Worm (Caenorhabditis elegans) whole organism, L1 larva: ENCODE data around the gene clec-8.
"Not testable (repeated sequence)": the region's sequence is repeated elsewhere in the genome, so short reads cannot be mapped to it uniquely, and the experiment has no call there.

Experiments
- C34B4.2 ChIP-seq: sonication (generic microtip); optimal IDR thresholded peaks from 2 replicates; lab custom pipeline; 2017; ENCODE audit warnings: mild to moderate bottlenecking, missing genetic modification characterization, missing compliant biosample characterization
- aha-1 ChIP-seq: fragments of 150-350 bp; optimal IDR thresholded peaks from 2 replicates; lab custom pipeline; 2014; ENCODE audit warnings: missing biosample characterization, missing genetic modification characterization
- ces-1 ChIP-seq: fragments of 150-350 bp; optimal IDR thresholded peaks from 2 replicates; lab custom pipeline; 2014; ENCODE audit warnings: missing biosample characterization, missing genetic modification reagents, missing genetic modification characterization
- fkh-10 ChIP-seq: sonication (generic microtip); optimal IDR thresholded peaks from 2 replicates; lab custom pipeline; 2017; ENCODE audit warnings: missing biosample characterization, missing genetic modification reagents, missing genetic modification characterization
- lin-15B ChIP-seq: fragments of 150-350 bp; sonication (generic microtip); optimal IDR thresholded peaks from 3 replicates; lab custom pipeline; 2014; ENCODE audit warnings: missing biosample characterization, missing genetic modification characterization
- lsy-2 ChIP-seq, 2 experiments: fragments of 150-350 bp; optimal IDR thresholded peaks; 2 replicates each; lab custom pipeline; 2014; ENCODE audit warnings: missing biosample characterization in 2 of 2, missing genetic modification characterization in 2 of 2
- nhr-28 ChIP-seq: fragments of 150-350 bp; optimal IDR thresholded peaks from 2 replicates; lab custom pipeline; 2014; ENCODE audit warnings: missing biosample characterization, missing genetic modification characterization
- snu-23 ChIP-seq: sonication (generic microtip); optimal IDR thresholded peaks from 2 replicates; lab custom pipeline; 2016; ENCODE audit warnings: missing genetic modification characterization, missing compliant biosample characterization

ce11 chrII:12541670-12542080, 36.2 kb downstream of the clec-8 start:
- not testable (repeated sequence) for TF ChIP-seq aha-1 (tag; lab: Kevin White, UChicago); fkh-10 (GFP tag; lab: Kevin White, UChicago); nhr-28; ces-1; C34B4.2; lin-15B; lsy-2 (tag; optimal IDR thresholded peaks at IDR 0.05; lab: Kevin White, UChicago)
- TF ChIP-seq snu-23 = peak; percentile 18
